Fruit fly (Drosophila melanogaster) whole organism: ENCODE data around the gene CG13308.

Experiments
- pan ChIP-seq: fragments of >200 bp; optimal IDR thresholded peaks from 2 replicates; lab custom pipeline; 2017
- psq ChIP-seq: fragments of >200 bp; optimal IDR thresholded peaks from 2 replicates; lab custom pipeline; 2017

dm6 chr3L:8836162-8836561, 27.8 kb downstream of the CG13308 start, which contains the start of gene CG32026:
- TF ChIP-seq pan (lab: Kevin White, UChicago) (no peak), psq (lab: Kevin White, UChicago) (no peak)
